Worm (Caenorhabditis elegans) whole organism, L3 larva: ENCODE data around the gene C18H7.6.

Experiments
- R02D3.7 ChIP-seq: fragments of 150-350 bp; optimal IDR thresholded peaks from 2 replicates; lab custom pipeline; 2014; ENCODE audit warnings: missing biosample characterization, missing genetic modification characterization
- ZK546.5 ChIP-seq: sonication (generic microtip); optimal IDR thresholded peaks from 2 replicates; lab custom pipeline; 2017; ENCODE audit warnings: missing biosample characterization, missing genetic modification characterization
- ama-1 ChIP-seq: fragments of 150-350 bp; optimal IDR thresholded peaks from 2 replicates; lab custom pipeline; 2018
- ceh-9 ChIP-seq: sonication (generic microtip); optimal IDR thresholded peaks from 2 replicates; lab custom pipeline; 2018; ENCODE audit warnings: missing biosample characterization, missing genetic modification characterization
- lin-15B ChIP-seq: fragments of 150-350 bp; optimal IDR thresholded peaks from 2 replicates; lab custom pipeline; 2014; ENCODE audit warnings: missing biosample characterization, missing genetic modification characterization
- nfya-1 ChIP-seq: sonication (generic microtip); optimal IDR thresholded peaks from 2 replicates; lab custom pipeline; 2017; ENCODE audit warnings: missing genetic modification characterization, mild to moderate bottlenecking, missing compliant biosample characterization, antibody characterized with exemption, moderate library complexity; ENCODE audit not compliant: insufficient read depth
- nhr-237 ChIP-seq: fragments of 150-350 bp; optimal IDR thresholded peaks from 2 replicates; lab custom pipeline; 2014; ENCODE audit warnings: missing biosample characterization, missing genetic modification characterization
- nhr-43 ChIP-seq: sonication (generic microtip); optimal IDR thresholded peaks from 2 replicates; lab custom pipeline; 2016; ENCODE audit warnings: mild to moderate bottlenecking, missing genetic modification characterization, missing compliant biosample characterization; ENCODE audit not compliant: poor library complexity, severe bottlenecking
- pha-4 ChIP-seq: fragments of 150-350 bp; optimal IDR thresholded peaks from 2 replicates; lab custom pipeline; 2014; ENCODE audit warnings: missing biosample characterization, missing genetic modification reagents, missing genetic modification characterization
- snpc-4 ChIP-seq: fragments of 150-350 bp; optimal IDR thresholded peaks from 2 replicates; lab custom pipeline; 2014; ENCODE audit warnings: missing biosample characterization, missing genetic modification characterization
- unc-39 ChIP-seq: sonication (generic microtip); optimal IDR thresholded peaks from 4 replicates; lab custom pipeline; 2017; ENCODE audit warnings: missing biosample characterization, missing genetic modification characterization
- unc-62 ChIP-seq: fragments of 150-350 bp; sonication (generic microtip); optimal IDR thresholded peaks from 4 replicates; lab custom pipeline; 2014; ENCODE audit warnings: missing biosample characterization, missing genetic modification reagents, missing genetic modification characterization

DNA sequence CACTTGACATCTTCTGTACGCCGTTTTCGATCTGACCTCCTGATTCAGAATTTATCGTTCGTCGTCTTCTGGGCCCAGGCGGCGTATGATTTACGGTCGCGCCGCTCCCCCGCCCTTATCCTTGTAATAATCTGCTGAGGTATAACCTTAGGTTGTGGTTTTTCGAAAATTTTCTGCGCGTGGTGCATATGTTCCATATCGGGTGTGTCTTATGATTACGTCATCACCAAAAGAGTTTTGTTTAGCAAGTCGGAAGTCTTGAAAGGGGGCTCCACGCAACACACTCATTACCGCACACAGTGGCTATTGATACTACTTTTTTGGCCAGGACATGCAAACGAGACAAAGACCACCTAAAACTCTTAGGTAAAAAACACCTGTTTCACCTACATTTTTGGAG lies 31.5 kb downstream of the C18H7.6 start:
- TF ChIP-seq nhr-43 (tag; lab: Kevin White, UChicago) (no peak), ama-1 (no peak), lin-15B (tag; lab: Kevin White, UChicago) (no peak), R02D3.7 (no peak), unc-62 (GFP tag; lab: Kevin White, UChicago) (no peak), ceh-9 (tag; lab: Kevin White, UChicago) (no peak), snpc-4 (tag; lab: Kevin White, UChicago) (no peak), nhr-237 (tag; lab: Kevin White, UChicago) (no peak), ZK546.5 (tag; lab: Kevin White, UChicago) (no peak), pha-4 (tag; lab: Kevin White, UChicago) (no peak), unc-39 (tag; lab: Kevin White, UChicago) (no peak), nfya-1 (no peak)
